Worm (Caenorhabditis elegans) whole organism, L1 larva: ENCODE data around the gene F13H8.12.

Source experiments
- C16A3.4 ChIP-seq: fragments of 150-350 bp; optimal IDR thresholded peaks from 2 replicates; lab custom pipeline; 2014; ENCODE audit warnings: missing biosample characterization, missing genetic modification characterization
- aha-1 ChIP-seq: fragments of 150-350 bp; optimal IDR thresholded peaks from 2 replicates; lab custom pipeline; 2014; ENCODE audit warnings: missing biosample characterization, missing genetic modification characterization
- aly-2 ChIP-seq: fragments of 150-350 bp; optimal IDR thresholded peaks from 2 replicates; lab custom pipeline; 2014; ENCODE audit warnings: missing biosample characterization, missing genetic modification characterization
- ama-1 ChIP-seq: fragments of 150-350 bp; optimal IDR thresholded peaks from 2 replicates; lab custom pipeline; 2014
- blmp-1 ChIP-seq: fragments of 150-350 bp; optimal IDR thresholded peaks from 2 replicates; lab custom pipeline; 2014; ENCODE audit warnings: missing biosample characterization, missing genetic modification characterization
- ceh-88 ChIP-seq: fragments of 200-800 bp; sonication (Bioruptor generic); IDR thresholded peaks from 2 replicates; pipeline ENCODE4 v1.3.6; 2022; ENCODE audit warnings: missing genetic modification characterization, missing compliant biosample characterization
- ceh-90 ChIP-seq: sonication (generic microtip); optimal IDR thresholded peaks from 2 replicates; lab custom pipeline; 2016; ENCODE audit warnings: missing genetic modification characterization, missing compliant biosample characterization
- dpl-1 ChIP-seq, 3 experiments: fragments of 150-350 bp in 2 of 3; sonication (generic microtip) in 1 of 3; optimal IDR thresholded peaks; 2 replicates each; lab custom pipeline; 2014 to 2017; ENCODE audit warnings: missing biosample characterization in 3 of 3, missing genetic modification characterization in 3 of 3, missing genetic modification reagents in 3 of 3
- efl-1 ChIP-seq, 4 experiments: fragments of 150-350 bp; optimal IDR thresholded peaks in 3 of 4; peaks in 1 of 4; 1 replicate in 1 of 4; 2 replicates in 3 of 4; lab custom pipeline; 2014; ENCODE audit warnings: missing biosample characterization in 2 of 4, missing genetic modification characterization in 2 of 4, missing genetic modification reagents in 2 of 4
- efl-3 ChIP-seq: fragments of 200-800 bp; sonication (Bioruptor generic); optimal IDR thresholded peaks from 2 replicates; lab custom pipeline; 2018; ENCODE audit warnings: mild to moderate bottlenecking, missing genetic modification characterization, missing compliant biosample characterization
- egl-27 ChIP-seq, 2 experiments: fragments of 150-350 bp in 1 of 2; sonication (generic microtip); optimal IDR thresholded peaks; 3 replicates each; lab custom pipeline; 2017 to 2018; ENCODE audit warnings: missing biosample characterization in 2 of 2, missing genetic modification characterization in 2 of 2, missing genetic modification reagents in 2 of 2
- fkh-10 ChIP-seq: sonication (generic microtip); optimal IDR thresholded peaks from 2 replicates; lab custom pipeline; 2017; ENCODE audit warnings: missing biosample characterization, missing genetic modification reagents, missing genetic modification characterization
- hlh-17 ChIP-seq: fragments of 200-800 bp; sonication (Bioruptor generic); optimal IDR thresholded peaks from 2 replicates; lab custom pipeline; 2018; ENCODE audit warnings: missing genetic modification characterization, mild to moderate bottlenecking, missing compliant biosample characterization, moderate library complexity, borderline replicate concordance
- hlh-4 ChIP-seq: sonication (generic microtip); optimal IDR thresholded peaks from 2 replicates; lab custom pipeline; 2016; ENCODE audit warnings: mild to moderate bottlenecking, missing genetic modification characterization, missing compliant biosample characterization
- hpl-2 ChIP-seq: fragments of 150-350 bp; optimal IDR thresholded peaks from 2 replicates; lab custom pipeline; 2014; ENCODE audit warnings: missing biosample characterization, missing genetic modification reagents, missing genetic modification characterization
- lin-14 ChIP-seq: fragments of 200-800 bp; sonication (Bioruptor generic); optimal IDR thresholded peaks from 2 replicates; lab custom pipeline; 2018; ENCODE audit warnings: mild to moderate bottlenecking, missing genetic modification characterization, moderate library complexity, missing compliant biosample characterization
- mdl-1 ChIP-seq, 2 experiments: fragments of 150-350 bp; optimal IDR thresholded peaks; 2 replicates each; lab custom pipeline; 2014 to 2017; ENCODE audit warnings: missing biosample characterization in 2 of 2, missing genetic modification characterization in 2 of 2, inconsistent platforms in 1 of 2
- mep-1 ChIP-seq: fragments of 150-350 bp; optimal IDR thresholded peaks from 2 replicates; lab custom pipeline; 2014; ENCODE audit warnings: missing biosample characterization, missing genetic modification characterization
- nhr-11 ChIP-seq: fragments of 150-350 bp; optimal IDR thresholded peaks from 2 replicates; lab custom pipeline; 2014; ENCODE audit warnings: missing biosample characterization, missing genetic modification characterization
- nhr-47 ChIP-seq: sonication (generic microtip); optimal IDR thresholded peaks from 2 replicates; lab custom pipeline; 2016; ENCODE audit warnings: mild to moderate bottlenecking, missing genetic modification characterization, moderate library complexity, missing compliant biosample characterization
- nhr-71 ChIP-seq: sonication (generic microtip); optimal IDR thresholded peaks from 2 replicates; lab custom pipeline; 2016; ENCODE audit warnings: mild to moderate bottlenecking, missing genetic modification characterization, moderate library complexity, missing compliant biosample characterization
- nhr-85 ChIP-seq: sonication (generic microtip); peaks from one replicate; lab custom pipeline; 2016; ENCODE audit warnings: missing genetic modification characterization, inconsistent platforms, missing compliant biosample characterization
- pag-3 ChIP-seq: sonication (generic microtip); optimal IDR thresholded peaks from 2 replicates; lab custom pipeline; 2017; ENCODE audit warnings: missing genetic modification characterization, mild to moderate bottlenecking, missing compliant biosample characterization, antibody characterized with exemption, borderline replicate concordance; ENCODE audit not compliant: insufficient read depth
- pqm-1 ChIP-seq: sonication (generic microtip); optimal IDR thresholded peaks from 3 replicates; lab custom pipeline; 2017; ENCODE audit warnings: missing biosample characterization, missing genetic modification characterization
- skn-1 ChIP-seq: fragments of 150-350 bp; optimal IDR thresholded peaks from 2 replicates; lab custom pipeline; 2014; ENCODE audit warnings: missing biosample characterization, missing genetic modification characterization
- snu-23 ChIP-seq: sonication (generic microtip); optimal IDR thresholded peaks from 2 replicates; lab custom pipeline; 2016; ENCODE audit warnings: missing genetic modification characterization, missing compliant biosample characterization
- tlp-1 ChIP-seq: fragments of 150-350 bp; optimal IDR thresholded peaks from 2 replicates; lab custom pipeline; 2014; ENCODE audit warnings: missing biosample characterization, missing genetic modification characterization
- unc-30 ChIP-seq: sonication (generic microtip); optimal IDR thresholded peaks from 2 replicates; lab custom pipeline; 2017; ENCODE audit warnings: missing biosample characterization, missing genetic modification characterization
- unc-62 ChIP-seq: fragments of 150-350 bp; optimal IDR thresholded peaks from 2 replicates; lab custom pipeline; 2014; ENCODE audit warnings: missing biosample characterization, missing genetic modification reagents, missing genetic modification characterization
- unc-86 ChIP-seq: sonication (generic microtip); optimal IDR thresholded peaks from 2 replicates; lab custom pipeline; 2016; ENCODE audit warnings: missing genetic modification characterization, missing compliant biosample characterization
- xbp-1 ChIP-seq: sonication (generic microtip); optimal IDR thresholded peaks from 2 replicates; lab custom pipeline; 2016; ENCODE audit warnings: missing genetic modification characterization, missing compliant biosample characterization
- zip-4 ChIP-seq: fragments of 200-800 bp; sonication (Bioruptor generic); optimal IDR thresholded peaks from 2 replicates; lab custom pipeline; 2018; ENCODE audit warnings: mild to moderate bottlenecking, missing genetic modification characterization, moderate library complexity, missing compliant biosample characterization
- ztf-11 ChIP-seq, 2 experiments: sonication (generic microtip); optimal IDR thresholded peaks; 2 replicates each; lab custom pipeline; 2016 to 2017; ENCODE audit warnings: missing genetic modification characterization in 2 of 2, missing biosample characterization in 1 of 2, missing compliant biosample characterization in 1 of 2

F13H8.12 gene

ce11 chrII:6223755-6224154 is 38.6 kb upstream of the F13H8.12 start:
- TF ChIP-seq ceh-88 = no peak
- no peak for TF ChIP-seq unc-30 (tag; lab: Kevin White, UChicago)
- TF ChIP-seq mep-1 (tag; lab: Kevin White, UChicago) = no peak
- TF ChIP-seq nhr-85 (tag; lab: Kevin White, UChicago) = peak; percentile 57
- peak; percentile 81 for TF ChIP-seq blmp-1 (tag; lab: Kevin White, UChicago)
- TF ChIP-seq, all 84 proteins: peak for 2

- TF ChIP-seq egl-27 (tag; optimal IDR thresholded peaks at IDR 0.05; lab: Kevin White, UChicago) (no peak), efl-1 (optimal IDR thresholded peaks at IDR 0.05; lab: Kevin White, UChicago) (no peak), efl-1 (GFP tag; optimal IDR thresholded peaks at IDR 0.05 in 1 of 2; lab: Kevin White, UChicago) (no peak), blmp-1 (tag; lab: Kevin White, UChicago) (no peak), hlh-4 (no peak), C16A3.4 (no peak), nhr-71 (tag; lab: Kevin White, UChicago) (no peak), snu-23 (no peak), tlp-1 (tag; lab: Kevin White, UChicago) (no peak), unc-86 (tag; lab: Kevin White, UChicago) (peak; percentile 15), ama-1 (lab: Kevin White, UChicago) (no peak), pag-3 (tag; lab: Kevin White, UChicago) (no peak), lin-14 (peak; percentile 36), skn-1 (tag; lab: Kevin White, UChicago) (no peak), fkh-10 (GFP tag; lab: Kevin White, UChicago) (no peak), pqm-1 (tag; lab: Kevin White, UChicago) (no peak), hpl-2 (GFP tag; lab: Kevin White, UChicago) (no peak)
Observed at ce11 chrII:6226995-6227394, 35.3 kb upstream of the F13H8.12 start, which contains the start of gene srsy-2. Gene srsy-2, minus strand, starts transcription at chrII:6227095.

- TF ChIP-seq pag-3 (tag; lab: Kevin White, UChicago) (no peak), mdl-1 (tag; optimal IDR thresholded peaks at IDR 0.05; lab: Kevin White, UChicago) (no peak), dpl-1 (GFP tag; optimal IDR thresholded peaks at IDR 0.05; lab: Kevin White, UChicago) (no peak), efl-3 (GFP tag; lab: Kevin White, UChicago) (no peak), hlh-17 (GFP tag; lab: Kevin White, UChicago) (no peak), lin-14 (peak; percentile 64)
Observed at ce11 chrII:6230116-6230515, 32.2 kb upstream of the F13H8.12 start.

- TF ChIP-seq ceh-90 (tag; lab: Kevin White, UChicago) = no peak
- TF ChIP-seq aly-2 (tag; lab: Kevin White, UChicago) = no peak
- no peak for TF ChIP-seq xbp-1 (tag; lab: Kevin White, UChicago)
- TF ChIP-seq ztf-11 (tag; optimal IDR thresholded peaks at IDR 0.05; lab: Kevin White, UChicago) = no peak
- TF ChIP-seq zip-4 (GFP tag; lab: Kevin White, UChicago) = no peak
- no peak for TF ChIP-seq nhr-47 (tag; lab: Kevin White, UChicago)
- no peak for TF ChIP-seq unc-62 (GFP tag; lab: Kevin White, UChicago)
- no peak for TF ChIP-seq nhr-11 (tag; lab: Kevin White, UChicago)
- TF ChIP-seq aha-1 (tag; lab: Kevin White, UChicago) = no peak
- no peak for TF ChIP-seq tlp-1 (tag; lab: Kevin White, UChicago)
Observed at ce11 chrII:6235432-6236092, 26.8 kb upstream of the F13H8.12 start, which contains the start of gene T24H7.9. Gene T24H7.9, minus strand, starts transcription at chrII:6235505.
